Worm (Caenorhabditis elegans) whole organism, midembryonic: Measurements from ENCODE around the gene str-33.
A peak's percentile ranks its signal among the peaks of the same experiment; 100 is the strongest.

ENCODE experiments used
- flt-1 ChIP-seq: fragments of 200-800 bp; sonication (Bioruptor generic); IDR thresholded peaks from 2 replicates; pipeline ENCODE4 v1.3.6; 2022; ENCODE audit warnings: missing genetic modification characterization, missing compliant biosample characterization
- klf-2 ChIP-seq: fragments of 200-800 bp; sonication (Bioruptor generic); conservative IDR thresholded peaks from 2 replicates; pipeline ENCODE4 v1.3.6; 2022; ENCODE audit warnings: missing genetic modification reagents, missing genetic modification characterization, missing compliant biosample characterization
- tab-1 ChIP-seq: fragments of 200-800 bp; sonication (Bioruptor generic); IDR thresholded peaks from 2 replicates; pipeline ENCODE4 v1.3.6; 2022; ENCODE audit warnings: missing genetic modification characterization, missing compliant biosample characterization

DNA sequence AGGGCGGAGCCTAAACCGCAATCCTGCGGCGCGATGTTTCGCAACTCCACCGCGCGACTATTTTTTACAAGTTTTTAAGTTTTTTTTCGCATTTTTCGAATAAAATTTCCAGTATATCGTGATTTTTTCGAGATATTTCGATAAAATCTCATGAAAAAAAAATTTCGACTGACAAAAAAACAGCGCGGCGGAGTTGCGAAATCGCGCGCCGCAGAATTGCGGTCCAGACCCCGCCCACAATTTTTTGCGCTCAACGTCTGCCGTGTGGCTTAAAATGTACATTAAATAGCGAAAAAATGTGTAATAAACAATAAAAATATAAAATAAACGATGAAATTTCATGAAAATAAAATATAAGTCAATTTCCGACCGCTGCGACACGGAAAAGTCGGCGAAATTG is 30.6 kb upstream of the str-33 start:
- TF ChIP-seq flt-1 (GFP tag; lab: Robert Waterston, UW) = 0 out of 2 replicates have a peak, but pooled peaks have one; percentile 58
- TF ChIP-seq tab-1 = no peak
- no peak for TF ChIP-seq klf-2
